Worm (Caenorhabditis elegans) whole organism, L2 larva: Measurements from ENCODE around the gene C47E8.9.

Experiments used
- lin-39 ChIP-seq: fragments of 150-350 bp; optimal IDR thresholded peaks from 2 replicates; lab custom pipeline; 2014; ENCODE audit warnings: missing biosample characterization, missing genetic modification reagents, missing genetic modification characterization
- nhr-11 ChIP-seq: fragments of 150-350 bp; optimal IDR thresholded peaks from 2 replicates; lab custom pipeline; 2014; ENCODE audit warnings: missing biosample characterization, missing genetic modification characterization

ce11 chrV:14614454-14614853, 48.7 kb upstream of the C47E8.9 start:
- no peak for TF ChIP-seq lin-39
- no peak for TF ChIP-seq nhr-11 (tag; lab: Kevin White, UChicago)
